Worm (Caenorhabditis elegans) whole organism, early embryonic: ENCODE results near the gene ctl-2.

Experiments used
- B0310.2 ChIP-seq: sonication (generic microtip); optimal IDR thresholded peaks from 2 replicates; lab custom pipeline; 2016; ENCODE audit warnings: mild to moderate bottlenecking, missing genetic modification characterization, missing compliant biosample characterization
- F13C5.2 ChIP-seq: sonication (generic microtip); optimal IDR thresholded peaks from 2 replicates; lab custom pipeline; 2017; ENCODE audit warnings: mild to moderate bottlenecking, missing genetic modification characterization, inconsistent platforms, missing compliant biosample characterization
- aly-1 ChIP-seq: sonication (generic microtip); optimal IDR thresholded peaks from 2 replicates; lab custom pipeline; 2016; ENCODE audit warnings: missing genetic modification characterization, missing compliant biosample characterization
- ama-1 ChIP-seq: fragments of 150-350 bp; optimal IDR thresholded peaks from 2 replicates; lab custom pipeline; 2014
- ceh-13 ChIP-seq: fragments of 200-800 bp; sonication (Bioruptor generic); optimal IDR thresholded peaks from 2 replicates; lab custom pipeline; 2018; ENCODE audit warnings: mild to moderate bottlenecking, missing genetic modification characterization, missing compliant biosample characterization
- ets-7 ChIP-seq: sonication (generic microtip); optimal IDR thresholded peaks from 2 replicates; lab custom pipeline; 2016; ENCODE audit warnings: missing genotype, missing genetic modification characterization, missing compliant biosample characterization
- hmbx-1 ChIP-seq: sonication (generic microtip); optimal IDR thresholded peaks from 2 replicates; lab custom pipeline; 2016; ENCODE audit warnings: mild to moderate bottlenecking, missing genetic modification characterization, missing compliant biosample characterization
- hmg-4 ChIP-seq: fragments of 200-800 bp; sonication (Bioruptor generic); optimal IDR thresholded peaks from 2 replicates; lab custom pipeline; 2018; ENCODE audit warnings: mild to moderate bottlenecking, missing genetic modification characterization, missing compliant biosample characterization
- hnd-1 ChIP-seq: sonication (generic microtip); optimal IDR thresholded peaks from 2 replicates; lab custom pipeline; 2016; ENCODE audit warnings: missing genetic modification characterization, missing compliant biosample characterization
- pes-1 ChIP-seq: fragments of 200-800 bp; sonication (Bioruptor generic); IDR thresholded peaks from 2 replicates; pipeline ENCODE4 v1.3.6; 2022; ENCODE audit warnings: missing genetic modification reagents, missing genetic modification characterization, missing compliant biosample characterization
- sea-1 ChIP-seq: fragments of 200-800 bp; sonication (Bioruptor generic); conservative IDR thresholded peaks from 2 replicates; pipeline ENCODE4 v1.3.6; 2022; ENCODE audit warnings: missing genetic modification characterization, missing compliant biosample characterization
- tbx-11 ChIP-seq: fragments of 200-800 bp; sonication (Bioruptor generic); IDR thresholded peaks from 2 replicates; pipeline ENCODE4 v1.3.6; 2022; ENCODE audit warnings: missing genetic modification characterization, missing compliant biosample characterization
- tbx-37 ChIP-seq: fragments of 200-800 bp; sonication (Bioruptor generic); conservative IDR thresholded peaks from 2 replicates; pipeline ENCODE4 v1.3.6; 2022; ENCODE audit warnings: missing genetic modification reagents, missing genetic modification characterization, missing compliant biosample characterization
- tra-4 ChIP-seq: sonication (generic microtip); optimal IDR thresholded peaks from 2 replicates; lab custom pipeline; 2017; ENCODE audit warnings: missing genetic modification characterization, missing compliant biosample characterization

DNA sequence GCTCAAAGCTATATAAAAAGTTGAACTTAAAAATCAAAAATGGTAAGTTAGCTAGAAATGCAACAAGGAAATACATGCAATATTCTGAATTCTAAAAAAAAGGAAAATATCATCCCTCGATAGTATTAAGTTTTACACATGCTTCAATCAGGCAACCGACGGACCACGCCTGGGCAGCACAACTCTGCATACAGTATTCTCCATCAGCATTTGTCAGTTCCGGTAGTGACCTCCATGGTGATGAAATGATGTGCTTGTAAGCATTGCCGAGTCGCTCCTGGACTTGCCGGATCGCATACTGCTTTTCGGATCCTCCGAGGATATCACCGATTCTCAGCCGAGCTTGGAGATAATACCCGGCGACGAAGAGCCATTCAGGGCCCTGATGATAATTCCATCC, 48.9 kb upstream of the ctl-2 start:
- TF ChIP-seq ama-1 (lab: Kevin White, UChicago) (no peak), hmbx-1 (tag; lab: Kevin White, UChicago) (no peak), pes-1 (GFP tag; lab: Robert Waterston, UW) (no peak), F13C5.2 (tag; lab: Kevin White, UChicago) (no peak), aly-1 (tag; lab: Kevin White, UChicago) (no peak), sea-1 (0 out of 2 replicates have a peak, but pooled peaks have one; percentile 7), tra-4 (tag; lab: Kevin White, UChicago) (no peak), hnd-1 (tag; lab: Kevin White, UChicago) (no peak), tbx-37 (no peak), ets-7 (no peak), tbx-11 (GFP tag; lab: Robert Waterston, UW) (no peak), hmg-4 (GFP tag; lab: Kevin White, UChicago) (no peak), B0310.2 (no peak), ceh-13 (GFP tag; lab: Kevin White, UChicago) (no peak)
